Fruit fly (Drosophila melanogaster): ENCODE measurements around the gene CG42505.

Gene CG42505

dm6 chr3R:12032842-12033241, 1.3 kb upstream of the CG42505 start, which contains the start of gene ssp5:
TSS of gene ssp5 (plus strand) at chr3R:12033142.
- no peak for TF ChIP-seq tj (GFP tag; optimal IDR thresholded peaks at IDR 0.05)
- no peak for TF ChIP-seq CG14711 (tag; optimal IDR thresholded peaks at IDR 0.05)
- TF ChIP-seq CG12768 (GFP tag; optimal IDR thresholded peaks at IDR 0.05) = no peak
- TF ChIP-seq cic (GFP tag; optimal IDR thresholded peaks at IDR 0.05) = no peak
- TF ChIP-seq bab1 (GFP tag; optimal IDR thresholded peaks at IDR 0.05) = no peak
- no peak for TF ChIP-seq CG11617 (GFP tag; optimal IDR thresholded peaks at IDR 0.05)
- no peak for TF ChIP-seq Crg-1 (GFP tag; optimal IDR thresholded peaks at IDR 0.05)
- TF ChIP-seq kay (GFP tag; ENCODE audit: borderline replicate concordance) = no peak
- no peak for TF ChIP-seq CG33017 (tag; optimal IDR thresholded peaks at IDR 0.05)
- no peak for TF ChIP-seq Mnt (GFP tag; optimal IDR thresholded peaks at IDR 0.05)

dm6 chr3R:12020987-12021386, 10.6 kb downstream of the CG42505 start:
- peak; percentile 85 for TF ChIP-seq pad (GFP tag; optimal IDR thresholded peaks at IDR 0.05)
- no peak for TF ChIP-seq Clk (GFP tag; optimal IDR thresholded peaks at IDR 0.05)
- TF ChIP-seq kay (GFP tag; ENCODE audit: borderline replicate concordance) = no peak
- TF ChIP-seq CG1620 (GFP tag; optimal IDR thresholded peaks at IDR 0.05) = no peak

- TF ChIP-seq Clk (GFP tag; optimal IDR thresholded peaks at IDR 0.05) (peak; percentile 32), Mnt (GFP tag; optimal IDR thresholded peaks at IDR 0.05) (peak; percentile 14), CG14711 (tag; optimal IDR thresholded peaks at IDR 0.05) (peak; percentile 53), ovo (GFP tag; optimal IDR thresholded peaks at IDR 0.05) (peak; percentile 34), CG7101 (tag; optimal IDR thresholded peaks at IDR 0.05) (peak; percentile 49), tj (GFP tag; optimal IDR thresholded peaks at IDR 0.05) (peak; percentile 8), CG12768 (GFP tag; optimal IDR thresholded peaks at IDR 0.05) (peak; percentile 48), bab1 (GFP tag; optimal IDR thresholded peaks at IDR 0.05) (peak; percentile 66), pad (GFP tag; optimal IDR thresholded peaks at IDR 0.05) (peak; percentile 47), CG7045 (GFP tag; optimal IDR thresholded peaks at IDR 0.05) (peak; percentile 55), CG5204 (GFP tag; optimal IDR thresholded peaks at IDR 0.05) (no peak), CG1620 (GFP tag; optimal IDR thresholded peaks at IDR 0.05) (no peak), Hr96 (GFP tag; optimal IDR thresholded peaks at IDR 0.05) (peak; percentile 47), kay (GFP tag; ENCODE audit: borderline replicate concordance) (no peak), toe (GFP tag; optimal IDR thresholded peaks at IDR 0.05) (peak; percentile 75), cnc (optimal IDR thresholded peaks at IDR 0.05) (no peak), CG33017 (tag; optimal IDR thresholded peaks at IDR 0.05) (peak; percentile 5), CG11617 (GFP tag; optimal IDR thresholded peaks at IDR 0.05) (peak; percentile 54), cic (GFP tag; optimal IDR thresholded peaks at IDR 0.05) (no peak), Crg-1 (GFP tag; optimal IDR thresholded peaks at IDR 0.05) (no peak)
Observed at dm6 chr3R:12016828-12017280, 14.7 kb downstream of the CG42505 start, which contains the start of the genes DCAF12 and Spt3. TSS of gene DCAF12 (minus strand) at chr3R:12017031. TSS of gene Spt3 (plus strand) at chr3R:12017156.

dm6 chr3R:12010202-12010824, 21.2 kb downstream of the CG42505 start, which contains the start of the genes KLHL18 and GCC185:
TSS of gene KLHL18 (minus strand) at chr3R:12010434.
TSS of gene GCC185 (plus strand) at chr3R:12010772.
- peak; percentile 92 for TF ChIP-seq CG14711 (tag; optimal IDR thresholded peaks at IDR 0.05)
- peak; percentile 94 for TF ChIP-seq toe (GFP tag; optimal IDR thresholded peaks at IDR 0.05)
- TF ChIP-seq cnc (optimal IDR thresholded peaks at IDR 0.05) = no peak
- TF ChIP-seq bab1 (GFP tag; optimal IDR thresholded peaks at IDR 0.05) = peak; percentile 78
- TF ChIP-seq ovo (GFP tag; optimal IDR thresholded peaks at IDR 0.05) = peak; percentile 66
- peak; percentile 78 for TF ChIP-seq CG1620 (GFP tag; optimal IDR thresholded peaks at IDR 0.05)
- peak; percentile 14 for TF ChIP-seq cic (GFP tag; optimal IDR thresholded peaks at IDR 0.05)
- TF ChIP-seq kay (GFP tag; ENCODE audit: borderline replicate concordance) = no peak
- peak; percentile 77 for TF ChIP-seq Clk (GFP tag; optimal IDR thresholded peaks at IDR 0.05)
- peak; percentile 68 for TF ChIP-seq Mnt (GFP tag; optimal IDR thresholded peaks at IDR 0.05)
- TF ChIP-seq CG33017 (tag; optimal IDR thresholded peaks at IDR 0.05) = peak; percentile 53
- TF ChIP-seq CG7101 (tag; optimal IDR thresholded peaks at IDR 0.05) = peak; percentile 79
- peak; percentile 79 for TF ChIP-seq Hr96 (GFP tag; optimal IDR thresholded peaks at IDR 0.05)
- peak; percentile 64 for TF ChIP-seq tj (GFP tag; optimal IDR thresholded peaks at IDR 0.05)
- TF ChIP-seq CG7045 (GFP tag; optimal IDR thresholded peaks at IDR 0.05) = peak; percentile 82
- peak; percentile 85 for TF ChIP-seq CG11617 (GFP tag; optimal IDR thresholded peaks at IDR 0.05)
- peak; percentile 61 for TF ChIP-seq pad (GFP tag; optimal IDR thresholded peaks at IDR 0.05)
- peak; percentile 75 for TF ChIP-seq CG12768 (GFP tag; optimal IDR thresholded peaks at IDR 0.05)
- TF ChIP-seq CG5204 (GFP tag; optimal IDR thresholded peaks at IDR 0.05) = peak; percentile 78
- TF ChIP-seq Crg-1 (GFP tag; optimal IDR thresholded peaks at IDR 0.05) = peak; percentile 72

- TF ChIP-seq cic (GFP tag; optimal IDR thresholded peaks at IDR 0.05) (no peak), CG33017 (tag; optimal IDR thresholded peaks at IDR 0.05) (no peak), CG14711 (tag; optimal IDR thresholded peaks at IDR 0.05) (no peak), bab1 (GFP tag; optimal IDR thresholded peaks at IDR 0.05) (no peak), CG5204 (GFP tag; optimal IDR thresholded peaks at IDR 0.05) (no peak)
Observed at dm6 chr3R:12006417-12006816, 25.1 kb downstream of the CG42505 start.

dm6 chr3R:12005417-12005816, 26.1 kb downstream of the CG42505 start, which contains the start of gene Tk:
TSS of gene Tk (minus strand) at chr3R:12005473.
- no peak for TF ChIP-seq CG12768 (GFP tag; optimal IDR thresholded peaks at IDR 0.05)
- no peak for TF ChIP-seq cic (GFP tag; optimal IDR thresholded peaks at IDR 0.05)
